Fruit fly (Drosophila melanogaster): ENCODE results near the gene CG42613.

CG42613 gene

DNA sequence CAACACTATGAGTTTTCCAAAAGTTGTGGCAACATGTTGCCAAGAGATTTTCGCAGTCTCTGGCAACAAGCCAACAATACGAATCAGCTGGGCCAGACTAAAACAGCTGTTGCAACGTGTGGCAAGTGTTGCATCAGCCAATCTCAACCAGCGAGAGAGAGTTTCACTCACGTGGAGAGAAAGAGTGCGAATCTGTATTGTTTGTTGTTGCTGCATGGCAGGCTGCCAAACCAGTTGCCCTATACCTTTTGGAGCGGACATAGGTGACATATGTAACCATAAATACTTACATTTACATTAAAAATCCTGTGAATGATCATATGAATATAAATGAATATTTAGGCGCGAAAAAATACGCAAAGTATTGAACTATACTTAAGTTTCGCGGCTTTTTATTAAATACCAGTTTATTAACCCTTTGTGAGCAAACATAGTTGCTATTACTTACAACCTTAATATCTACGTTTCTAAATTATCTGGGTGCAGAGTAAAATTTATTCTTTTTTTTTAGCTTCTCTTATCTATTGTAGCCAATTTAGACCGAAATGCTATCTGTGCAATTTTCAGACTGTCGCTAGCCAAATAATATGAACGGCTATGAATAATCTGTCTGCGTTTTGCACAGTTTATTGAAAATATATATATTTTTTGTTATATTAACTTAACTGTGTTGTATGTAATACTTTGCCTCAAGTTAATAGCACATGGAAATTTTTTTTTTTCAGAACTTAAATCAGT, 15.0 kb upstream of the CG42613 start (continued):
- TF ChIP-seq topi (GFP tag; optimal IDR thresholded peaks at IDR 0.05) (peak; percentile 48), esn (GFP tag; optimal IDR thresholded peaks at IDR 0.05) (peak; percentile 72), vri (GFP tag; optimal IDR thresholded peaks at IDR 0.05) (peak; percentile 54), CG6792 (GFP tag; optimal IDR thresholded peaks at IDR 0.05) (peak; percentile 34), Ets96B (tag; optimal IDR thresholded peaks at IDR 0.05) (peak; percentile 45), CG8632 (GFP tag; optimal IDR thresholded peaks at IDR 0.05) (peak; percentile 30), Blimp-1 (GFP tag; optimal IDR thresholded peaks at IDR 0.05) (peak; percentile 4), Met (GFP tag; optimal IDR thresholded peaks at IDR 0.05) (peak; percentile 71), fd85E (GFP tag; optimal IDR thresholded peaks at IDR 0.05) (no peak), fkh (GFP tag; optimal IDR thresholded peaks at IDR 0.05) (no peak), Eip75B (GFP tag; optimal IDR thresholded peaks at IDR 0.05) (peak; percentile 57), Hr39 (GFP tag; optimal IDR thresholded peaks at IDR 0.05) (peak; percentile 68), spab (GFP tag; optimal IDR thresholded peaks at IDR 0.05) (no peak)

- TF ChIP-seq CG3032 (tag; optimal IDR thresholded peaks at IDR 0.05) (no peak), svp (GFP tag) (peak; percentile 74), CG4318 (GFP tag; optimal IDR thresholded peaks at IDR 0.05) (peak; percentile 25), CG10669 (GFP tag; optimal IDR thresholded peaks at IDR 0.05) (no peak), fd59A (GFP tag; optimal IDR thresholded peaks at IDR 0.05) (no peak), Lpt (GFP tag; optimal IDR thresholded peaks at IDR 0.05) (peak; percentile 15), net (GFP tag; optimal IDR thresholded peaks at IDR 0.05) (no peak), dsx (GFP tag; optimal IDR thresholded peaks at IDR 0.05; ENCODE audit: poor library complexity, severe bottlenecking) (no peak), eg (GFP tag; IDR thresholded peaks at IDR 0.05) (peak; percentile 43), dac (GFP tag; optimal IDR thresholded peaks at IDR 0.05) (no peak), CG15336 (GFP tag; IDR thresholded peaks at IDR 0.05) (no peak; the same call in 1 of the 2 replicates), cyc (GFP tag; optimal IDR thresholded peaks at IDR 0.05) (peak; percentile 18), CG11902 (GFP tag; optimal IDR thresholded peaks at IDR 0.05) (peak; percentile 6), CG6163 (GFP tag; IDR thresholded peaks at IDR 0.05) (peak; percentile 62), salr (GFP tag; optimal IDR thresholded peaks at IDR 0.05) (no peak), Smox (GFP tag; optimal IDR thresholded peaks at IDR 0.05) (no peak), CG11294 (GFP tag; IDR thresholded peaks at IDR 0.05) (peak; percentile 53), Sox102F (GFP tag; optimal IDR thresholded peaks at IDR 0.05) (peak; percentile 5), CG1621 (tag; optimal IDR thresholded peaks at IDR 0.05) (no peak), vri (GFP tag; optimal IDR thresholded peaks at IDR 0.05) (peak; percentile 68), CG6808 (GFP tag; optimal IDR thresholded peaks at IDR 0.05) (peak; percentile 48), CG7368 (GFP tag; optimal IDR thresholded peaks at IDR 0.05) (peak; percentile 11), CG8119 (GFP tag; IDR thresholded peaks at IDR 0.05) (peak; percentile 31; the same call in 1 of the 3 replicates), CG8632 (GFP tag; optimal IDR thresholded peaks at IDR 0.05) (no peak), CG10631 (GFP tag; optimal IDR thresholded peaks at IDR 0.05) (peak; percentile 38), Blimp-1 (GFP tag; optimal IDR thresholded peaks at IDR 0.05) (no peak), CG3919 (GFP tag; optimal IDR thresholded peaks at IDR 0.05) (peak; percentile 43), CG31627 (GFP tag; optimal IDR thresholded peaks at IDR 0.05) (peak; percentile 12), Hr39 (GFP tag; optimal IDR thresholded peaks at IDR 0.05) (peak; percentile 15), Gug (GFP tag; IDR thresholded peaks at IDR 0.05) (0 out of 2 replicates have a peak, but pooled peaks have one; percentile 17), CG32006 (GFP tag; optimal IDR thresholded peaks at IDR 0.05) (peak; percentile 65), CG6276 (GFP tag; optimal IDR thresholded peaks at IDR 0.05) (no peak), Eip78C (GFP tag) (peak; percentile 65), ss (GFP tag; optimal IDR thresholded peaks at IDR 0.05) (no peak), CG16779 (tag; optimal IDR thresholded peaks at IDR 0.05) (no peak), CG9139 (GFP tag; optimal IDR thresholded peaks at IDR 0.05) (no peak), Met (GFP tag; optimal IDR thresholded peaks at IDR 0.05) (no peak), spab (GFP tag; optimal IDR thresholded peaks at IDR 0.05) (no peak), Hr4 (GFP tag; optimal IDR thresholded peaks at IDR 0.05) (peak; percentile 62), Ets96B (tag; optimal IDR thresholded peaks at IDR 0.05) (no peak)
Observed at dm6 chr3R:18914594-18915275, 14.3 kb upstream of the CG42613 start, which contains the start of gene Xrp1. Gene Xrp1, plus strand, starts transcription at chr3R:18914968.
